Worm (Caenorhabditis elegans) whole organism, young adult: ENCODE results near the gene C52E4.12.

Source experiments
- nhr-90 ChIP-seq: sonication (generic microtip); optimal IDR thresholded peaks from 2 replicates; lab custom pipeline; 2016; ENCODE audit warnings: missing genotype, mild to moderate bottlenecking, missing genetic modification characterization, missing compliant biosample characterization
- zfh-2 ChIP-seq: fragments of 200-800 bp; sonication (Bioruptor generic); conservative IDR thresholded peaks from 2 replicates; pipeline ENCODE4 v1.3.6; 2022; ENCODE audit warnings: missing genetic modification reagents, missing genetic modification characterization, missing compliant biosample characterization

DNA sequence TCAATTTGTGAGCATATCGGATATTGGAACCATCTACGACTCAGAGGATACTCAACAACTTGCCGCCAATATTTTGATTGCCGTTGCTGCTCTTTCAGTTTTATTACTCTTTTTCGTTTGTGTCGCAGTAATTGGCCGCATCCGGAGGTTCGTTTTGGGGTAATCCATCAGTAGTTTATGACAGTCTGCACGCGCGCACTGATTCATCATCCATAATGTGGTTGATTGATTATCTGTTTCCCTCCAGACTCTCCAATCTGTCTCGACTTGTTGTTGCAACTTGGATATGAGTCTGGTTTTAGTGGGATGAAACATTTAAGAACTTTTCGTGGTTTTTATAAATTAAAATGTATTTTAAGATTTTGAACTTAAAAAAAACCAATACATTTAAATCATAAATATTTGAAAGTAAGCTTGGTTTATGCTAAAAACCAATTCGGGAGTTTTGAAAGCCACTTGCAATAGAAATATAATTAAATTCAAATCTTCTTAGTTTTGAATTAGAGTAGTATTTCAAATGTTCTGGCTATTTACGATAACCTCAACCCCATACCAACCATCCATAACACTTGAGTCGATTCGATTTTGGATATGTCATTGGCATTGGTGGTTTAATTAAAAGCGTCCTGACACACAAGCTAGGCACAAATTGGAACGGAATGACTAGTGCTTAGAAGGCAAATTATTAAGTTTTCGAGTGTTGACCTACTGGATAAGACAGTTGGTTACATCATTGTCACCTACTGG, 35.7 kb upstream of the C52E4.12 start:
- TF ChIP-seq nhr-90, result no peak
- no peak for TF ChIP-seq zfh-2 (GFP tag; lab: Robert Waterston, UW)
